Fruit fly (Drosophila melanogaster): ENCODE results near the gene CG11594.
A peak's percentile ranks its signal among the peaks of the same experiment; 100 is the strongest.

The CG11594 gene

dm6 chr3L:4070221-4070995 lies 44.6 kb upstream of the CG11594 start (continued):
- TF ChIP-seq CG17568 (GFP tag; optimal IDR thresholded peaks at IDR 0.05) (no peak), ranshi (GFP tag; IDR thresholded peaks at IDR 0.05) (peak; percentile 92), prd (optimal IDR thresholded peaks at IDR 0.05) (no peak), prd (GFP tag; IDR thresholded peaks at IDR 0.05) (peak; percentile 92), Sry-δ (GFP tag; optimal IDR thresholded peaks at IDR 0.05) (peak; percentile 51), ash1 (GFP tag; optimal IDR thresholded peaks at IDR 0.05) (no peak), CG6654 (GFP tag; optimal IDR thresholded peaks at IDR 0.05) (peak; percentile 69), Myb (GFP tag; optimal IDR thresholded peaks at IDR 0.05) (peak; percentile 68), danr (GFP tag; IDR thresholded peaks at IDR 0.05) (peak; percentile 89), CG31388 (GFP tag; optimal IDR thresholded peaks at IDR 0.05) (peak; percentile 53), CG9727 (GFP tag; optimal IDR thresholded peaks at IDR 0.05) (peak; percentile 84), ssp (GFP tag; IDR thresholded peaks at IDR 0.05) (peak; percentile 81), CG10366 (GFP tag; IDR thresholded peaks at IDR 0.05) (peak; percentile 96), CG15011 (GFP tag; optimal IDR thresholded peaks at IDR 0.05) (peak; percentile 73), oc (tag; optimal IDR thresholded peaks at IDR 0.05) (peak; percentile 90), NK7.1 (GFP tag; optimal IDR thresholded peaks at IDR 0.05) (peak; percentile 66), CG17912 (GFP tag; optimal IDR thresholded peaks at IDR 0.05) (peak; percentile 30), otp (GFP tag; IDR thresholded peaks at IDR 0.05) (peak; percentile 93), CG3407 (GFP tag; optimal IDR thresholded peaks at IDR 0.05) (peak; percentile 62), gcm (GFP tag; optimal IDR thresholded peaks at IDR 0.05) (peak; percentile 45), CG11247 (GFP tag; IDR thresholded peaks at IDR 0.05) (peak; percentile 93), NC2β (GFP tag; optimal IDR thresholded peaks at IDR 0.05) (peak; percentile 77), Hmr (GFP tag; optimal IDR thresholded peaks at IDR 0.05) (peak; percentile 88), dpn (GFP tag; optimal IDR thresholded peaks at IDR 0.05) (peak; percentile 83 to 89), tx (GFP tag; optimal IDR thresholded peaks at IDR 0.05) (peak; percentile 85), Rfx (GFP tag; IDR thresholded peaks at IDR 0.05) (peak; percentile 96), CG14014 (GFP tag; IDR thresholded peaks at IDR 0.05) (peak; percentile 95), unc-4 (GFP tag; IDR thresholded peaks at IDR 0.05; ENCODE audit: partially characterized antibody) (no peak), sisA (GFP tag; IDR thresholded peaks at IDR 0.05) (peak; percentile 93), Lhr (GFP tag; optimal IDR thresholded peaks at IDR 0.05) (peak; percentile 53), Chrac-16 (GFP tag; optimal IDR thresholded peaks at IDR 0.05) (peak; percentile 83), CG6765 (GFP tag; optimal IDR thresholded peaks at IDR 0.05) (peak; percentile 52), CG34422 (GFP tag; IDR thresholded peaks at IDR 0.05) (peak; percentile 88), ham (GFP tag; IDR thresholded peaks at IDR 0.05) (peak; percentile 74; the same call in 1 of the 2 replicates), Nf-YC (tag; optimal IDR thresholded peaks at IDR 0.05) (no peak), corto (GFP tag; optimal IDR thresholded peaks at IDR 0.05) (peak; percentile 93), unpg (GFP tag; optimal IDR thresholded peaks at IDR 0.05) (peak; percentile 90), CG11695 (GFP tag; IDR thresholded peaks at IDR 0.05) (peak; percentile 87), CG7928 (GFP tag; optimal IDR thresholded peaks at IDR 0.05) (peak; percentile 64), CG13296 (GFP tag; optimal IDR thresholded peaks at IDR 0.05) (peak; percentile 79), CG13424 (tag; optimal IDR thresholded peaks at IDR 0.05) (peak; percentile 90), cato (GFP tag; optimal IDR thresholded peaks at IDR 0.05; ENCODE audit: borderline replicate concordance) (peak; percentile 71), fd3F (GFP tag; optimal IDR thresholded peaks at IDR 0.05) (peak; percentile 90), shn (GFP tag; optimal IDR thresholded peaks at IDR 0.05) (peak; percentile 90), peb (GFP tag; IDR thresholded peaks at IDR 0.05) (peak; percentile 87), CG15601 (tag; optimal IDR thresholded peaks at IDR 0.05) (peak; percentile 64), CG14965 (GFP tag; optimal IDR thresholded peaks at IDR 0.05; ENCODE audit: borderline replicate concordance) (peak; percentile 27), en (GFP tag; optimal IDR thresholded peaks at IDR 0.05) (peak; percentile 85), usp (GFP tag; optimal IDR thresholded peaks at IDR 0.05) (no peak)

Data from whole organism, embryonic.